Fruit fly (Drosophila melanogaster): ENCODE measurements around the gene Jhbp15.

The Jhbp15 gene

dm6 chr3R:21097631-21098117 lies 46.9 kb upstream of the Jhbp15 start, which contains the start of gene RhoGAP93B (continued):
- TF ChIP-seq az2 (GFP tag; optimal IDR thresholded peaks at IDR 0.05) (peak; percentile 50), ttk (GFP tag; IDR thresholded peaks at IDR 0.05) (peak; percentile 89), CG7839 (tag; optimal IDR thresholded peaks at IDR 0.05) (peak; percentile 76), CG3838 (GFP tag; optimal IDR thresholded peaks at IDR 0.05) (peak; percentile 79), Dip3 (GFP tag; optimal IDR thresholded peaks at IDR 0.05) (peak; percentile 92), Xrp1 (GFP tag; IDR thresholded peaks at IDR 0.05) (peak; percentile 92), slp2 (GFP tag; optimal IDR thresholded peaks at IDR 0.05) (peak; percentile 77), cato (GFP tag; optimal IDR thresholded peaks at IDR 0.05; ENCODE audit: borderline replicate concordance) (peak; percentile 63), Bdp1 (GFP tag; optimal IDR thresholded peaks at IDR 0.05) (peak; percentile 86), Abd-B (GFP tag; optimal IDR thresholded peaks at IDR 0.05) (peak; percentile 86), Tbp (GFP tag; optimal IDR thresholded peaks at IDR 0.05) (no peak), CG14014 (GFP tag; IDR thresholded peaks at IDR 0.05) (peak; percentile 94), Oli (tag; optimal IDR thresholded peaks at IDR 0.05) (peak; percentile 63), CG16863 (GFP tag; optimal IDR thresholded peaks at IDR 0.05) (peak; percentile 89), bsh (GFP tag; optimal IDR thresholded peaks at IDR 0.05) (peak in 1 of 2 experiments; percentile 78), CG18011 (GFP tag; optimal IDR thresholded peaks at IDR 0.05) (peak; percentile 78), CG4360 (GFP tag; IDR thresholded peaks at IDR 0.05) (0 out of 2 replicates have a peak, but pooled peaks have one; percentile 5), CG11247 (GFP tag; IDR thresholded peaks at IDR 0.05) (peak; percentile 89), klu (GFP tag; IDR thresholded peaks at IDR 0.05) (peak; percentile 84), BEAF-32 (GFP tag; optimal IDR thresholded peaks at IDR 0.05) (peak; percentile 100), CG14860 (GFP tag; IDR thresholded peaks at IDR 0.05; ENCODE audit: partially characterized antibody) (peak; percentile 100), HLH54F (GFP tag; optimal IDR thresholded peaks at IDR 0.05) (peak; percentile 95), PHDP (tag; optimal IDR thresholded peaks at IDR 0.05) (peak; percentile 84), CG10321 (GFP tag; IDR thresholded peaks at IDR 0.05) (peak; percentile 27; the same call in 1 of the 2 replicates), CG17829 (tag; optimal IDR thresholded peaks at IDR 0.05) (peak; percentile 88), CG4854 (GFP tag; optimal IDR thresholded peaks at IDR 0.05) (peak; percentile 72), Myb (GFP tag; optimal IDR thresholded peaks at IDR 0.05) (peak; percentile 92), CG7357 (GFP tag; IDR thresholded peaks at IDR 0.05) (peak; percentile 79; the same call in 2 of the 3 replicates), run (tag; optimal IDR thresholded peaks at IDR 0.05) (peak; percentile 40), CG12071 (GFP tag; optimal IDR thresholded peaks at IDR 0.05) (no peak), CG14965 (GFP tag; optimal IDR thresholded peaks at IDR 0.05; ENCODE audit: borderline replicate concordance) (peak; percentile 7), CG13775 (GFP tag; optimal IDR thresholded peaks at IDR 0.05) (peak; percentile 90), CG3163 (GFP tag; optimal IDR thresholded peaks at IDR 0.05) (peak; percentile 77), ken (GFP tag; IDR thresholded peaks at IDR 0.05) (peak; percentile 83), trh (GFP tag; optimal IDR thresholded peaks at IDR 0.05) (peak; percentile 79), her (GFP tag; optimal IDR thresholded peaks at IDR 0.05) (peak; percentile 69), schlank (tag; optimal IDR thresholded peaks at IDR 0.05) (no peak), abd-A (tag; optimal IDR thresholded peaks at IDR 0.05) (no peak), h (optimal IDR thresholded peaks at IDR 0.05) (no peak), CG9932 (GFP tag; IDR thresholded peaks at IDR 0.05) (peak; percentile 99), slou (GFP tag; optimal IDR thresholded peaks at IDR 0.05) (no peak), dimm (GFP tag; IDR thresholded peaks at IDR 0.05) (peak; percentile 73), Six4 (GFP tag; optimal IDR thresholded peaks at IDR 0.05) (peak; percentile 60), Stat92E (GFP tag; optimal IDR thresholded peaks at IDR 0.05) (peak in 1 of 3 experiments; percentile 54), ab (GFP tag; optimal IDR thresholded peaks at IDR 0.05) (peak; percentile 7), prd (optimal IDR thresholded peaks at IDR 0.05) (no peak), prd (GFP tag; IDR thresholded peaks at IDR 0.05) (peak; percentile 96), CG12769 (tag; optimal IDR thresholded peaks at IDR 0.05) (no peak), CG43689 (GFP tag; IDR thresholded peaks at IDR 0.05) (no peak), Taf1 (GFP tag; IDR thresholded peaks at IDR 0.05) (peak; percentile 80)

Data from whole organism, embryonic.